Worm (Caenorhabditis elegans) whole organism, L4 larva: ENCODE data around the gene nlp-52.
A peak's percentile ranks its signal among the peaks of the same experiment; 100 is the strongest.

Source experiments
- D1046.2 ChIP-seq: fragments of 200-800 bp; sonication (Bioruptor generic); IDR thresholded peaks from 2 replicates; pipeline ENCODE4 v1.3.6; 2022; ENCODE audit warnings: missing genetic modification characterization, missing compliant biosample characterization
- F26F4.8 ChIP-seq: fragments of 200-800 bp; sonication (Bioruptor generic); conservative IDR thresholded peaks from 2 replicates; pipeline ENCODE4 v1.3.6; 2022; ENCODE audit warnings: missing genetic modification characterization, missing compliant biosample characterization
- F37D6.2 ChIP-seq: sonication (generic microtip); optimal IDR thresholded peaks from 2 replicates; lab custom pipeline; 2016; ENCODE audit warnings: mild to moderate bottlenecking, missing genetic modification characterization, missing compliant biosample characterization
- F49E8.2 ChIP-seq: sonication (generic microtip); optimal IDR thresholded peaks from 2 replicates; lab custom pipeline; 2016; ENCODE audit warnings: missing compliant biosample characterization, mild to moderate bottlenecking, missing genetic modification characterization, borderline replicate concordance
- T26A8.4 ChIP-seq: fragments of 200-800 bp; sonication (Bioruptor generic); IDR thresholded peaks from 2 replicates; pipeline ENCODE4 v1.3.6; 2022; ENCODE audit warnings: missing genetic modification characterization, missing compliant biosample characterization
- Y5F2A.4 ChIP-seq: fragments of 200-800 bp; sonication (Bioruptor generic); optimal IDR thresholded peaks from 2 replicates; lab custom pipeline; 2018; ENCODE audit warnings: mild to moderate bottlenecking, missing genetic modification characterization, missing compliant biosample characterization
- aha-1 ChIP-seq: fragments of 150-350 bp; peaks from one replicate; lab custom pipeline; 2014; ENCODE audit warnings: missing biosample characterization, missing genetic modification characterization
- arid-1 ChIP-seq: fragments of 200-800 bp; sonication (Bioruptor generic); conservative IDR thresholded peaks from 2 replicates; pipeline ENCODE4 v1.3.6; 2022; ENCODE audit warnings: missing genetic modification reagents, missing genetic modification characterization, missing compliant biosample characterization
- ceh-32 ChIP-seq: sonication (generic microtip); optimal IDR thresholded peaks from 2 replicates; lab custom pipeline; 2016; ENCODE audit warnings: mild to moderate bottlenecking, missing genetic modification characterization, missing compliant biosample characterization; ENCODE audit not compliant: poor library complexity
- cey-2 ChIP-seq: sonication (generic microtip); optimal IDR thresholded peaks from 3 replicates; lab custom pipeline; 2017; ENCODE audit warnings: missing genetic modification characterization, mild to moderate bottlenecking, missing compliant biosample characterization, antibody characterized with exemption, borderline replicate concordance; ENCODE audit not compliant: insufficient read depth
- daf-12 ChIP-seq: fragments of 150-350 bp; optimal IDR thresholded peaks from 2 replicates; lab custom pipeline; 2014; ENCODE audit warnings: missing biosample characterization, missing genetic modification reagents, missing genetic modification characterization
- dmd-6 ChIP-seq: fragments of 200-800 bp; sonication (Bioruptor generic); IDR thresholded peaks from 2 replicates; pipeline ENCODE4 v1.3.6; 2022; ENCODE audit warnings: missing genetic modification reagents, missing genetic modification characterization, missing compliant biosample characterization
- dmd-8 ChIP-seq: fragments of 200-800 bp; sonication (Bioruptor generic); IDR thresholded peaks from 2 replicates; pipeline ENCODE4 v1.3.6; 2022; ENCODE audit warnings: missing genetic modification characterization, missing compliant biosample characterization
- dmd-9 ChIP-seq: fragments of 200-800 bp; sonication (Bioruptor generic); IDR thresholded peaks from 2 replicates; pipeline ENCODE4 v1.3.6; 2022; ENCODE audit warnings: missing genetic modification reagents, missing genetic modification characterization, missing compliant biosample characterization
- dpl-1 ChIP-seq: fragments of 150-350 bp; optimal IDR thresholded peaks from 2 replicates; lab custom pipeline; 2014; ENCODE audit warnings: missing biosample characterization, missing genetic modification reagents, missing genetic modification characterization
- dve-1 ChIP-seq: sonication (generic microtip); optimal IDR thresholded peaks from 2 replicates; lab custom pipeline; 2017; ENCODE audit warnings: antibody characterized with exemption, mild to moderate bottlenecking, missing genetic modification characterization, missing compliant biosample characterization; ENCODE audit not compliant: insufficient read depth
- fkh-10 ChIP-seq: fragments of 150-350 bp; optimal IDR thresholded peaks from 2 replicates; lab custom pipeline; 2014; ENCODE audit warnings: missing biosample characterization, missing genetic modification reagents, missing genetic modification characterization
- hif-1 ChIP-seq, 2 experiments: sonication (generic microtip); optimal IDR thresholded peaks; 2 replicates each; lab custom pipeline; 2016 to 2017; ENCODE audit warnings: missing compliant biosample characterization in 2 of 2, missing genetic modification characterization in 2 of 2, missing genetic modification reagents in 2 of 2, missing genotype in 2 of 2, mild to moderate bottlenecking in 1 of 2
- hlh-11 ChIP-seq: fragments of 200-800 bp; sonication (Bioruptor generic); optimal IDR thresholded peaks from 2 replicates; lab custom pipeline; 2018; ENCODE audit warnings: mild to moderate bottlenecking, missing genetic modification characterization, missing compliant biosample characterization
- hmg-1.1 ChIP-seq: fragments of 200-800 bp; sonication (Bioruptor generic); IDR thresholded peaks from 2 replicates; pipeline ENCODE4 v1.3.6; 2022; ENCODE audit warnings: missing genetic modification reagents, missing genetic modification characterization, missing compliant biosample characterization
- lin-13 ChIP-seq: fragments of 150-350 bp; optimal IDR thresholded peaks from 2 replicates; lab custom pipeline; 2014; ENCODE audit warnings: missing biosample characterization, missing genetic modification reagents, missing genetic modification characterization
- lin-29 ChIP-seq: fragments of 200-800 bp; sonication (Bioruptor generic); IDR thresholded peaks from 2 replicates; pipeline ENCODE4 v1.3.6; 2022; ENCODE audit warnings: missing genetic modification reagents, missing genetic modification characterization, missing compliant biosample characterization
- lin-38 ChIP-seq: fragments of 200-800 bp; sonication (Bioruptor generic); IDR thresholded peaks from 2 replicates; pipeline ENCODE4 v1.3.6; 2022; ENCODE audit warnings: missing genetic modification reagents, missing genetic modification characterization, missing compliant biosample characterization
- lir-3 ChIP-seq: sonication (generic microtip); optimal IDR thresholded peaks from 2 replicates; lab custom pipeline; 2016; ENCODE audit warnings: mild to moderate bottlenecking, missing genetic modification characterization, missing compliant biosample characterization
- lsy-2 ChIP-seq, 2 experiments: fragments of 150-350 bp in 1 of 2; sonication (generic microtip) in 1 of 2; optimal IDR thresholded peaks; 2 replicates each; lab custom pipeline; 2014 to 2017; ENCODE audit warnings: missing biosample characterization in 2 of 2, missing genetic modification characterization in 2 of 2
- mdl-1 ChIP-seq, 2 experiments: fragments of 150-350 bp in 1 of 2; sonication (generic microtip) in 1 of 2; optimal IDR thresholded peaks; 2 replicates each; lab custom pipeline; 2014 to 2017; ENCODE audit warnings: missing biosample characterization in 2 of 2, missing genetic modification characterization in 2 of 2
- mdt-29 ChIP-seq: fragments of 200-800 bp; sonication (Bioruptor generic); IDR thresholded peaks from 2 replicates; pipeline ENCODE4 v1.3.6; 2022; ENCODE audit warnings: missing genetic modification reagents, missing genetic modification characterization, missing compliant biosample characterization
- mxl-2 ChIP-seq: fragments of 200-800 bp; sonication (Bioruptor generic); conservative IDR thresholded peaks from 2 replicates; pipeline ENCODE4 v1.3.6; 2022; ENCODE audit warnings: missing genetic modification reagents, missing genetic modification characterization, missing compliant biosample characterization
- nhr-11 ChIP-seq: fragments of 150-350 bp; optimal IDR thresholded peaks from 2 replicates; lab custom pipeline; 2014; ENCODE audit warnings: missing biosample characterization, missing genetic modification characterization
- nhr-28 ChIP-seq: fragments of 150-350 bp; optimal IDR thresholded peaks from 2 replicates; lab custom pipeline; 2014; ENCODE audit warnings: missing biosample characterization, missing genetic modification characterization
- nhr-41 ChIP-seq: fragments of 200-800 bp; sonication (Bioruptor generic); IDR thresholded peaks from 2 replicates; pipeline ENCODE4 v1.3.6; 2022; ENCODE audit warnings: missing genetic modification reagents, missing genetic modification characterization, missing compliant biosample characterization
- nhr-42 ChIP-seq: fragments of 200-800 bp; sonication (Bioruptor generic); IDR thresholded peaks from 2 replicates; pipeline ENCODE4 v1.3.6; 2022; ENCODE audit warnings: missing genetic modification characterization, missing compliant biosample characterization
- nhr-6 ChIP-seq: fragments of 150-350 bp; optimal IDR thresholded peaks from 2 replicates; lab custom pipeline; 2014; ENCODE audit warnings: missing biosample characterization, missing genetic modification characterization
- nhr-76 ChIP-seq: fragments of 150-350 bp; optimal IDR thresholded peaks from 2 replicates; lab custom pipeline; 2014; ENCODE audit warnings: missing biosample characterization, missing genetic modification characterization
- pha-4 ChIP-seq, 2 experiments: fragments of 150-350 bp in 1 of 2; fragments of 200-800 bp in 1 of 2; sonication (Bioruptor generic) in 1 of 2; IDR thresholded peaks in 1 of 2; optimal IDR thresholded peaks in 1 of 2; 2 replicates each; pipeline versions ENCODE4 v1.3.6 to Lab custom; 2014 to 2022; ENCODE audit warnings: missing genetic modification characterization in 2 of 2, missing genetic modification reagents in 2 of 2, missing biosample characterization in 1 of 2, missing compliant biosample characterization in 1 of 2
- pqm-1 ChIP-seq: sonication (generic microtip); optimal IDR thresholded peaks from 2 replicates; lab custom pipeline; 2017; ENCODE audit warnings: missing biosample characterization, missing genetic modification characterization
- saeg-2 ChIP-seq: fragments of 200-800 bp; sonication (Bioruptor generic); IDR thresholded peaks from 2 replicates; pipeline ENCODE4 v1.3.6; 2022; ENCODE audit warnings: missing genetic modification reagents, missing genetic modification characterization, missing compliant biosample characterization
- skn-1 ChIP-seq: fragments of 150-350 bp; optimal IDR thresholded peaks from 2 replicates; lab custom pipeline; 2014; ENCODE audit warnings: missing biosample characterization, missing genetic modification characterization
- snpc-1.2 ChIP-seq: fragments of 200-800 bp; sonication (Bioruptor generic); IDR thresholded peaks from 2 replicates; pipeline ENCODE4 v1.3.6; 2022; ENCODE audit warnings: missing genetic modification reagents, missing genetic modification characterization, missing compliant biosample characterization
- spr-3 ChIP-seq: fragments of 200-800 bp; sonication (Bioruptor generic); optimal IDR thresholded peaks from 2 replicates; lab custom pipeline; 2018; ENCODE audit warnings: mild to moderate bottlenecking, missing genetic modification characterization, missing compliant biosample characterization
- unc-130 ChIP-seq: sonication (generic microtip); optimal IDR thresholded peaks from 2 replicates; lab custom pipeline; 2016; ENCODE audit warnings: missing genetic modification reagents, missing genetic modification characterization, missing compliant biosample characterization
- unc-39 ChIP-seq: sonication (generic microtip); optimal IDR thresholded peaks from 2 replicates; lab custom pipeline; 2017; ENCODE audit warnings: missing biosample characterization, missing genetic modification characterization
- zag-1 ChIP-seq: fragments of 150-350 bp; optimal IDR thresholded peaks from 2 replicates; lab custom pipeline; 2014; ENCODE audit warnings: missing biosample characterization, missing genetic modification characterization
- zip-2 ChIP-seq: fragments of 150-350 bp; optimal IDR thresholded peaks from 2 replicates; lab custom pipeline; 2014; ENCODE audit warnings: missing biosample characterization, missing genetic modification characterization
- ztf-11 ChIP-seq: fragments of 150-350 bp; optimal IDR thresholded peaks from 2 replicates; lab custom pipeline; 2014; ENCODE audit warnings: missing biosample characterization, missing genetic modification characterization
- ztf-7 ChIP-seq: fragments of 150-350 bp; optimal IDR thresholded peaks from 2 replicates; lab custom pipeline; 2014; ENCODE audit warnings: missing biosample characterization, missing genetic modification characterization

The nlp-52 gene

ce11 chrIII:783254-783753 is 21.7 kb downstream of the nlp-52 start, which contains the start of the genes dagl-2 and ppm-1.G (continued):
- TF ChIP-seq nhr-6 (tag; lab: Kevin White, UChicago) (peak; percentile 72), F26F4.8 (GFP tag; lab: Robert Waterston, UW) (no peak), nhr-42 (GFP tag; lab: Robert Waterston, UW) (no peak), pqm-1 (peak; percentile 9), nhr-41 (no peak), snpc-1.2 (GFP tag; lab: Robert Waterston, UW) (no peak), pha-4 (GFP tag; IDR thresholded peaks at IDR 0.05; lab: Robert Waterston, UW) (no peak), pha-4 (tag; optimal IDR thresholded peaks at IDR 0.05; lab: Kevin White, UChicago) (peak; percentile 31), aha-1 (tag; lab: Kevin White, UChicago) (peak; percentile 70), hif-1 (tag; optimal IDR thresholded peaks at IDR 0.05; lab: Kevin White, UChicago) (peak in 1 of 2 experiments; percentile 82), unc-39 (tag; lab: Kevin White, UChicago) (no peak), mdt-29 (GFP tag; lab: Robert Waterston, UW) (no peak), unc-130 (GFP tag; lab: Kevin White, UChicago) (peak; percentile 90), zip-2 (tag; lab: Kevin White, UChicago) (no peak), dmd-6 (peak; percentile 48; the same call in 1 of the 2 replicates), lin-13 (peak; percentile 10), lin-38 (peak; percentile 94), dve-1 (tag; lab: Kevin White, UChicago) (peak; percentile 57), hlh-11 (tag; lab: Kevin White, UChicago) (peak; percentile 19), skn-1 (no peak), nhr-28 (tag; lab: Kevin White, UChicago) (peak; percentile 10), dpl-1 (peak; percentile 72)

- TF ChIP-seq snpc-1.2 (GFP tag; lab: Robert Waterston, UW) (no peak), lin-38 (no peak), aha-1 (tag; lab: Kevin White, UChicago) (peak; percentile 34)
Observed at ce11 chrIII:789604-790003, 28.0 kb downstream of the nlp-52 start.

ce11 chrIII:790591-790990 is 29.0 kb downstream of the nlp-52 start:
- TF ChIP-seq nhr-11 (tag; lab: Kevin White, UChicago) (no peak), fkh-10 (no peak), dmd-8 (no peak), hif-1 (tag; optimal IDR thresholded peaks at IDR 0.05; lab: Kevin White, UChicago) (no peak), ztf-11 (tag; lab: Kevin White, UChicago) (no peak), T26A8.4 (no peak), F49E8.2 (no peak), hmg-1.1 (GFP tag; lab: Robert Waterston, UW) (no peak), Y5F2A.4 (no peak), ceh-32 (tag; lab: Kevin White, UChicago) (no peak), lir-3 (tag; lab: Kevin White, UChicago) (no peak), spr-3 (GFP tag; lab: Kevin White, UChicago) (no peak), mdl-1 (tag; optimal IDR thresholded peaks at IDR 0.05; lab: Kevin White, UChicago) (no peak), F37D6.2 (tag; lab: Kevin White, UChicago) (no peak)

DNA sequence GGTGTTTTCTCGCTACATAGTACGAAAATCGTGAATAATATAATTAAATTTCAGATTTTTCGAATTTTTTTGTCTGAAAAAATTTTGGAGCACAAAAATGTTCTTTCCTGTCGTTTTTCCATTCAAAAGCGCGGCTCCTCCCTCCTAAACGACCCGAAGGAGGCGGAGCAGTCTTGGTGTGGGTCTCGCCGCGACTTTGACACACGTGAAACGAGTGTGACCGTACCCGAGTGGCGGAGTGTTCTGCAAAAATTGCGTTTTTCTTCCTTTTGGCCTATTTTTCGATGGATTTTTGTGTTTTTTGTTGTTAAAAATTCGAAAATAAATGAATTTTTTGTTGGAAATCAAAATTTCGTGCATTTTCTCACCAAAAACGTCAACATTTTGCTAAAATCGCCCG is 32.0 kb downstream of the nlp-52 start, which contains the start of gene snt-2:
Gene snt-2 (minus strand): TSS at position 139 of the 400 bp plus-strand sequence.
- peak; percentile 46; the same call in 1 of the 2 replicates for TF ChIP-seq dmd-9
- TF ChIP-seq skn-1: no peak
- peak; percentile 100 for TF ChIP-seq D1046.2
- no peak for TF ChIP-seq ztf-7 (tag; lab: Kevin White, UChicago)
- peak; percentile 94 to 99 for TF ChIP-seq lsy-2 (tag; optimal IDR thresholded peaks at IDR 0.05; lab: Kevin White, UChicago)
- no peak for TF ChIP-seq lin-29
- no peak for TF ChIP-seq cey-2
- TF ChIP-seq mdl-1 (tag; optimal IDR thresholded peaks at IDR 0.05; lab: Kevin White, UChicago): no peak
- TF ChIP-seq mxl-2 (GFP tag; lab: Robert Waterston, UW): no peak
- TF ChIP-seq arid-1 (GFP tag; lab: Robert Waterston, UW): 0 out of 2 replicates have a peak, but pooled peaks have one; percentile 32
- peak; percentile 7 for TF ChIP-seq zip-2 (tag; lab: Kevin White, UChicago)
- TF ChIP-seq lin-38: peak; percentile 78
- peak; percentile 72 for TF ChIP-seq hmg-1.1 (GFP tag; lab: Robert Waterston, UW)
- no peak for TF ChIP-seq daf-12 (tag; lab: Kevin White, UChicago)
- no peak for TF ChIP-seq saeg-2 (GFP tag; lab: Robert Waterston, UW)
- no peak for TF ChIP-seq nhr-76 (tag; lab: Kevin White, UChicago)
- TF ChIP-seq zag-1 (tag; lab: Kevin White, UChicago): no peak
